Fruit fly (Drosophila melanogaster) whole organism, adult: Measurements from ENCODE around the gene rols.

Source experiments
- CG14711 ChIP-seq: fragments of 200-800 bp; sonication (Bioruptor generic); optimal IDR thresholded peaks from 2 replicates; lab custom pipeline; 2018; ENCODE audit warnings: missing biosample characterization, mild to moderate bottlenecking, missing genetic modification characterization, moderate library complexity
- CG1620 ChIP-seq: fragments of 200-800 bp; sonication (Bioruptor generic); optimal IDR thresholded peaks from 2 replicates; lab custom pipeline; 2016; ENCODE audit warnings: missing biosample characterization, missing genetic modification characterization
- Crg-1 ChIP-seq: fragments of 200-800 bp; sonication (Bioruptor generic); optimal IDR thresholded peaks from 2 replicates; lab custom pipeline; 2016; ENCODE audit warnings: missing biosample characterization, missing genetic modification characterization
- pad ChIP-seq: fragments of 200-800 bp; sonication (Bioruptor generic); optimal IDR thresholded peaks from 3 replicates; lab custom pipeline; 2017; ENCODE audit warnings: missing biosample characterization, missing genetic modification characterization, mild to moderate bottlenecking, moderate library complexity, missing genetic modification reagents

- TF ChIP-seq Crg-1, result no peak
- no peak for TF ChIP-seq CG1620 (GFP tag; lab: Kevin White, UChicago)
- no peak for TF ChIP-seq pad (GFP tag; lab: Kevin White, UChicago)
- TF ChIP-seq CG14711 (tag; lab: Kevin White, UChicago), result no peak
Observed at dm6 chr3L:12045443-12045842, 19.2 kb downstream of the rols start.
